Fruit fly (Drosophila melanogaster) whole organism, embryonic: ENCODE results near the gene Kaz-m1.

Source experiments
- Asciz ChIP-seq: fragments of 200-800 bp; sonication (Bioruptor generic); optimal IDR thresholded peaks from 2 replicates; lab custom pipeline; 2017; ENCODE audit warnings: missing biosample characterization, mild to moderate bottlenecking, missing genetic modification characterization, missing genetic modification reagents
- Awh ChIP-seq: fragments of 200-800 bp; sonication (Bioruptor generic); IDR thresholded peaks from 2 replicates; pipeline ENCODE4, ENCODE4 v1.3.6; 2022; ENCODE audit warnings: missing biosample characterization, missing genetic modification characterization
- CG10366 ChIP-seq: fragments of 200-800 bp; sonication (Bioruptor generic); IDR thresholded peaks from 2 replicates; pipeline ENCODE4 v1.3.6; 2022; ENCODE audit warnings: missing biosample characterization, missing genetic modification characterization
- CG10462 ChIP-seq: fragments of 200-800 bp; sonication (Bioruptor generic); optimal IDR thresholded peaks from 2 replicates; lab custom pipeline; 2016; ENCODE audit warnings: missing biosample characterization, missing genetic modification characterization
- CG11247 ChIP-seq: fragments of 200-800 bp; sonication (Bioruptor generic); IDR thresholded peaks from 2 replicates; pipeline ENCODE4 v1.3.6; 2022; ENCODE audit warnings: missing biosample characterization, missing genetic modification characterization
- CG12071 ChIP-seq: fragments of 200-800 bp; sonication (Bioruptor generic); optimal IDR thresholded peaks from 3 replicates; lab custom pipeline; 2018; ENCODE audit warnings: missing biosample characterization, mild to moderate bottlenecking, missing genetic modification characterization
- CG12942 ChIP-seq: fragments of 200-800 bp; sonication (Bioruptor generic); optimal IDR thresholded peaks from 3 replicates; lab custom pipeline; 2016; ENCODE audit warnings: missing biosample characterization, missing genetic modification characterization
- CG15696 ChIP-seq: fragments of 200-800 bp; sonication (Bioruptor generic); optimal IDR thresholded peaks from 2 replicates; lab custom pipeline; 2019; ENCODE audit warnings: missing biosample characterization, mild to moderate bottlenecking, missing genetic modification characterization, moderate library complexity
- CG1647 ChIP-seq: fragments of 200-800 bp; sonication (Bioruptor generic); optimal IDR thresholded peaks from 3 replicates; lab custom pipeline; 2016; ENCODE audit warnings: missing biosample characterization, missing genetic modification characterization
- CG17359 ChIP-seq: fragments of 200-800 bp; sonication (Bioruptor generic); optimal IDR thresholded peaks from 3 replicates; lab custom pipeline; 2018; ENCODE audit warnings: missing biosample characterization, mild to moderate bottlenecking, missing genetic modification characterization, moderate library complexity
- CG17912 ChIP-seq: fragments of 200-800 bp; sonication (Bioruptor generic); optimal IDR thresholded peaks from 2 replicates; lab custom pipeline; 2018; ENCODE audit warnings: missing biosample characterization, mild to moderate bottlenecking, missing genetic modification characterization
- CG18011 ChIP-seq: fragments of 200-800 bp; sonication (Bioruptor generic); optimal IDR thresholded peaks from 2 replicates; lab custom pipeline; 2017; ENCODE audit warnings: missing biosample characterization, missing genetic modification characterization, mild to moderate bottlenecking, moderate library complexity, missing genotype
- CG1832 ChIP-seq: fragments of 200-800 bp; sonication (Bioruptor generic); optimal IDR thresholded peaks from 2 replicates; lab custom pipeline; 2017; ENCODE audit warnings: missing biosample characterization, mild to moderate bottlenecking, missing genetic modification characterization, inconsistent platforms
- CG2202 ChIP-seq: fragments of 200-800 bp; sonication (Bioruptor generic); optimal IDR thresholded peaks from 2 replicates; lab custom pipeline; 2018; ENCODE audit warnings: missing biosample characterization, mild to moderate bottlenecking, missing genetic modification characterization
- CG31441 ChIP-seq: fragments of 200-800 bp; sonication (Bioruptor generic); IDR thresholded peaks from 2 replicates; pipeline ENCODE4 v1.3.6; 2022; ENCODE audit warnings: missing biosample characterization, missing genetic modification characterization
- CG3407 ChIP-seq: fragments of 200-800 bp; sonication (Bioruptor generic); optimal IDR thresholded peaks from 2 replicates; lab custom pipeline; 2018; ENCODE audit warnings: missing biosample characterization, mild to moderate bottlenecking, missing genetic modification characterization
- CG34422 ChIP-seq: fragments of 200-800 bp; sonication (Bioruptor generic); IDR thresholded peaks from 3 replicates; pipeline ENCODE4 v1.3.6; 2022; ENCODE audit warnings: missing biosample characterization, missing genetic modification characterization
- CG4404 ChIP-seq: fragments of 200-800 bp; sonication (Bioruptor generic); IDR thresholded peaks from 2 replicates; pipeline ENCODE4 v1.3.6; 2022; ENCODE audit warnings: missing biosample characterization, missing genetic modification characterization
- CG4854 ChIP-seq: fragments of 200-800 bp; sonication (Bioruptor generic); optimal IDR thresholded peaks from 2 replicates; lab custom pipeline; 2016; ENCODE audit warnings: missing biosample characterization, missing genetic modification characterization, inconsistent platforms
- CG6175 ChIP-seq: fragments of 200-800 bp; sonication (Bioruptor generic); IDR thresholded peaks from 3 replicates; pipeline ENCODE4 v1.3.6; 2022; ENCODE audit warnings: missing biosample characterization, missing genetic modification characterization
- CG6272 ChIP-seq: fragments of 200-800 bp; sonication (Bioruptor generic); IDR thresholded peaks from 2 replicates; pipeline ENCODE4 v1.3.6; 2022; ENCODE audit warnings: missing biosample characterization, missing genetic modification characterization
- CG7556 ChIP-seq: fragments of 200-800 bp; sonication (Bioruptor generic); optimal IDR thresholded peaks from 2 replicates; lab custom pipeline; 2017; ENCODE audit warnings: missing biosample characterization, mild to moderate bottlenecking, missing genetic modification characterization
- CG9727 ChIP-seq: fragments of 200-800 bp; sonication (Bioruptor generic); optimal IDR thresholded peaks from 3 replicates; lab custom pipeline; 2017; ENCODE audit warnings: missing biosample characterization, mild to moderate bottlenecking, missing genetic modification characterization
- Dad ChIP-seq: fragments of 200-800 bp; sonication (Bioruptor generic); optimal IDR thresholded peaks from 3 replicates; lab custom pipeline; 2016; ENCODE audit warnings: missing biosample characterization, missing genetic modification characterization
- Dek ChIP-seq: fragments of 200-800 bp; sonication (Bioruptor generic); optimal IDR thresholded peaks from 3 replicates; lab custom pipeline; 2019; ENCODE audit warnings: missing biosample characterization, mild to moderate bottlenecking, missing genetic modification characterization, moderate library complexity
- Ets65A ChIP-seq: fragments of 200-800 bp; sonication (Bioruptor generic); peaks from one replicate; lab custom pipeline; 2016; ENCODE audit warnings: missing biosample characterization, missing genetic modification characterization
- HHEX ChIP-seq: fragments of 200-800 bp; sonication (Bioruptor generic); optimal IDR thresholded peaks from 3 replicates; lab custom pipeline; 2017; ENCODE audit warnings: missing biosample characterization, mild to moderate bottlenecking, missing genetic modification characterization, missing genetic modification reagents
- HLH4C ChIP-seq: fragments of 200-800 bp; sonication (Bioruptor generic); IDR thresholded peaks from 3 replicates; pipeline ENCODE4 v1.3.6; 2022; ENCODE audit warnings: missing biosample characterization, missing genetic modification characterization; ENCODE audit not compliant: partially characterized antibody
- Hmx ChIP-seq: fragments of 200-800 bp; sonication (Bioruptor generic); optimal IDR thresholded peaks from 2 replicates; lab custom pipeline; 2016; ENCODE audit warnings: missing biosample characterization, missing genetic modification characterization
- Jarid2 ChIP-seq: fragments of 200-800 bp; sonication (Bioruptor generic); optimal IDR thresholded peaks from 3 replicates; lab custom pipeline; 2017; ENCODE audit warnings: mild to moderate bottlenecking, missing biosample characterization, missing genetic modification reagents, missing genetic modification characterization
- Mes4 ChIP-seq: fragments of 200-800 bp; sonication (Bioruptor generic); optimal IDR thresholded peaks from 2 replicates; lab custom pipeline; 2016; ENCODE audit warnings: missing biosample characterization, missing genetic modification characterization
- NC2α ChIP-seq: fragments of 200-800 bp; sonication (Bioruptor generic); optimal IDR thresholded peaks from 2 replicates; lab custom pipeline; 2016; ENCODE audit warnings: missing biosample characterization, missing genetic modification characterization
- Nf-YA ChIP-seq: fragments of 200-800 bp; sonication (Bioruptor generic); IDR thresholded peaks from 2 replicates; pipeline ENCODE4 v1.3.6; 2022; ENCODE audit warnings: missing biosample characterization, missing genetic modification characterization
- Sox100B ChIP-seq: fragments of 200-800 bp; sonication (Bioruptor generic); optimal IDR thresholded peaks from 3 replicates; lab custom pipeline; 2018; ENCODE audit warnings: missing biosample characterization, mild to moderate bottlenecking, missing genetic modification characterization
- Taf1 ChIP-seq: fragments of 200-800 bp; sonication (Bioruptor generic); IDR thresholded peaks from 2 replicates; pipeline ENCODE4 v1.3.6; 2022; ENCODE audit warnings: missing biosample characterization, missing genetic modification characterization
- Usf ChIP-seq: fragments of 200-800 bp; sonication (Bioruptor generic); optimal IDR thresholded peaks from 2 replicates; lab custom pipeline; 2017; ENCODE audit warnings: missing genotype, missing biosample characterization, missing genetic modification characterization
- ac ChIP-seq: fragments of 200-800 bp; sonication (Bioruptor generic); optimal IDR thresholded peaks from 3 replicates; lab custom pipeline; 2017; ENCODE audit warnings: missing biosample characterization, mild to moderate bottlenecking, missing genetic modification characterization
- bowl ChIP-seq: fragments of 200-800 bp; sonication (Bioruptor generic); IDR thresholded peaks from 2 replicates; pipeline ENCODE4 v1.3.6; 2022; ENCODE audit warnings: missing biosample characterization, missing genetic modification characterization
- dimm ChIP-seq: fragments of 200-800 bp; sonication (Bioruptor generic); IDR thresholded peaks from 2 replicates; pipeline ENCODE4 v1.3.6; 2022; ENCODE audit warnings: missing biosample characterization, missing genetic modification characterization
- eve ChIP-seq, 2 experiments: fragments of >200 bp; optimal IDR thresholded peaks; 2 replicates each; lab custom pipeline; 2017; ENCODE audit warnings: missing biosample characterization in 2 of 2, missing genetic modification characterization in 2 of 2
- fd3F ChIP-seq: fragments of 200-800 bp; sonication (Bioruptor generic); optimal IDR thresholded peaks from 2 replicates; lab custom pipeline; 2018; ENCODE audit warnings: missing biosample characterization, mild to moderate bottlenecking, missing genetic modification characterization, moderate library complexity
- maf-S ChIP-seq: fragments of 200-800 bp; sonication (Bioruptor generic); optimal IDR thresholded peaks from 2 replicates; lab custom pipeline; 2016; ENCODE audit warnings: missing biosample characterization, missing genetic modification characterization
- mirr ChIP-seq: fragments of 200-800 bp; sonication (Bioruptor generic); optimal IDR thresholded peaks from 3 replicates; lab custom pipeline; 2018; ENCODE audit warnings: missing biosample characterization, mild to moderate bottlenecking, missing genetic modification characterization
- odd ChIP-seq: fragments of 200-800 bp; sonication (Bioruptor generic); optimal IDR thresholded peaks from 2 replicates; lab custom pipeline; 2017; ENCODE audit warnings: missing biosample characterization, mild to moderate bottlenecking, missing genetic modification characterization
- pan ChIP-seq, 4 experiments: fragments of >200 bp in 3 of 4; fragments of 200-800 bp in 1 of 4; sonication (Bioruptor generic) in 1 of 4; optimal IDR thresholded peaks in 3 of 4; IDR thresholded peaks in 1 of 4; 2 replicates each; pipeline versions ENCODE4 v1.3.6 to Lab custom; 2017 to 2022; ENCODE audit warnings: missing biosample characterization in 2 of 4, missing genetic modification characterization in 2 of 4, mixed read lengths in 1 of 4
- pb ChIP-seq: fragments of 200-800 bp; sonication (Bioruptor generic); optimal IDR thresholded peaks from 3 replicates; lab custom pipeline; 2016; ENCODE audit warnings: missing biosample characterization, missing genetic modification characterization
- peb ChIP-seq: fragments of 200-800 bp; sonication (Bioruptor generic); IDR thresholded peaks from 2 replicates; pipeline ENCODE4 v1.3.6; 2022; ENCODE audit warnings: missing biosample characterization, missing genetic modification characterization
- pnt ChIP-seq: fragments of 200-800 bp; sonication (Bioruptor generic); optimal IDR thresholded peaks from 3 replicates; lab custom pipeline; 2016; ENCODE audit warnings: missing biosample characterization, missing genetic modification characterization
- trem ChIP-seq: fragments of 200-800 bp; optimal IDR thresholded peaks from 3 replicates; lab custom pipeline; 2019; ENCODE audit warnings: missing biosample characterization, mild to moderate bottlenecking, missing genetic modification characterization, moderate library complexity

Kaz-m1 gene

DNA sequence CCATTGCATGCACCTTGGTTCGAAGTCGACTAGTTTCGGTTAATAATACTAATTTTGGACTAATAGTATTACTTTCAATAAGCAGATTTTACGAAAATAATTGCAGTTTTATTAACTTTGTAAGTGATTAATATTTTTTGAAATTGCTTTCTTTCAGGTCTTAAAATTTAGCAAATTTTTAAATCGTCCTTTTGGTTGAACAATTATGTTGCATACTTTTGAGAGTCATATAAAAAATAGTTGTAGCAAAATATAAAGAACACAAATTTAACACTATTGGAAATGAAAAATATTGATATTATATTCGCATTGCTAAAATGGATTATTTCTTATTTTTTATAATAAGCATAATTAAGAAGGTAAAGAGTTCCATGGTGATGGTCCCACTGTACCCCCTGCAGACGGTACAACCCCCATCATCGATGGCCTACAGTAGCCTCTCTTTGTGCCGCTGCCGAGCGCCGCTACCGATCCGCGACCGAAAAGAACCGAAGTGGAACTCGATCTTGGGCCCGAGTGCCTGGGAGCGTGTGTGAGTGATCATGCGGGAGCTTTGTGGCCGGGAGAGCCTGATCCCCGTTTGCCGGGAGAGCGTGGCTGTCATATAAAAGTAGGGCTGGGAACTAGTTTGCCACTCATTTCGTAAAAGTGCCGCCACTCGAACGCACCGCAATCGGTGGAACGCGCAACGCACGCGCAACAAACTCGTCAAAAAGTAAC, 6.8 kb downstream of the Kaz-m1 start (continued):
- peak; percentile 74 for TF ChIP-seq Jarid2 (GFP tag; lab: Kevin White, UChicago)
- TF ChIP-seq CG2202, result peak; percentile 86
- no peak for TF ChIP-seq CG12071 (GFP tag; lab: Kevin White, UChicago)
- peak; percentile 88 for TF ChIP-seq fd3F
- TF ChIP-seq HHEX (GFP tag; lab: Kevin White, UChicago), result peak; percentile 88
- TF ChIP-seq Nf-YA (GFP tag; lab: Robert Waterston, UW), result no peak
- peak; percentile 86 for TF ChIP-seq ac
- TF ChIP-seq bowl, result no peak
- peak; percentile 76 for TF ChIP-seq pnt (GFP tag; lab: Kevin White, UChicago)
- TF ChIP-seq NC2α (GFP tag; lab: Kevin White, UChicago), result peak; percentile 62
- no peak; the same call in 1 of the 2 replicates for TF ChIP-seq CG11247
- TF ChIP-seq CG9727 (GFP tag; lab: Kevin White, UChicago), result peak; percentile 99
- TF ChIP-seq CG31441 (GFP tag; lab: Robert Waterston, UW), result peak; percentile 99
- no peak; the same call in 2 of the 3 replicates for TF ChIP-seq HLH4C (GFP tag; lab: Robert Waterston, UW)
- peak; percentile 25 for TF ChIP-seq pb (GFP tag; lab: Kevin White, UChicago)
- TF ChIP-seq maf-S (GFP tag; lab: Kevin White, UChicago), result peak; percentile 80
- TF ChIP-seq CG18011 (GFP tag; lab: Kevin White, UChicago), result peak; percentile 75
- peak; percentile 93 for TF ChIP-seq CG10462 (GFP tag; lab: Kevin White, UChicago)
- no peak for TF ChIP-seq mirr (GFP tag; lab: Kevin White, UChicago)
- TF ChIP-seq Dad (GFP tag; lab: Kevin White, UChicago), result peak; percentile 38
- 0 out of 2 replicates have a peak, but pooled peaks have one; percentile 46 for TF ChIP-seq CG6272 (GFP tag; lab: Robert Waterston, UW)
- TF ChIP-seq trem (tag; lab: Kevin White, UChicago), result peak; percentile 94
- TF ChIP-seq Ets65A (GFP tag; lab: Kevin White, UChicago), result peak; percentile 66
- no peak for TF ChIP-seq pan (optimal IDR thresholded peaks at IDR 0.05; lab: Kevin White, UChicago)
- peak in 1 of 2 experiments; percentile 86 for TF ChIP-seq pan (GFP tag; optimal IDR thresholded peaks at IDR 0.05 in 1 of 2, IDR thresholded peaks at IDR 0.05 in 1 of 2)
- peak; percentile 12; the same call in 1 of the 2 replicates for TF ChIP-seq Awh (GFP tag; lab: Robert Waterston, UW)
- TF ChIP-seq Mes4 (GFP tag; lab: Kevin White, UChicago), result peak; percentile 88
- peak; percentile 61; the same call in 1 of the 3 replicates for TF ChIP-seq CG6175 (GFP tag; lab: Robert Waterston, UW)
- TF ChIP-seq CG17912 (GFP tag; lab: Kevin White, UChicago), result peak; percentile 57
- TF ChIP-seq CG4404 (GFP tag; lab: Robert Waterston, UW), result peak; percentile 86
- TF ChIP-seq CG7556, result peak; percentile 99
- TF ChIP-seq Asciz (GFP tag; lab: Kevin White, UChicago), result peak; percentile 95
- TF ChIP-seq Taf1 (GFP tag; lab: Robert Waterston, UW), result peak; percentile 66; the same call in 1 of the 2 replicates
- peak; percentile 89 for TF ChIP-seq CG12942
- TF ChIP-seq CG1832 (GFP tag; lab: Kevin White, UChicago), result no peak
- peak; percentile 96 for TF ChIP-seq CG15696 (tag; lab: Kevin White, UChicago)
- TF ChIP-seq Hmx (GFP tag; lab: Kevin White, UChicago), result peak; percentile 87
- TF ChIP-seq peb (GFP tag; lab: Robert Waterston, UW), result peak; percentile 71
- TF ChIP-seq Usf (GFP tag; lab: Kevin White, UChicago), result peak; percentile 96
- peak; percentile 86 for TF ChIP-seq Dek (tag; lab: Kevin White, UChicago)
- no peak for TF ChIP-seq eve (GFP tag; optimal IDR thresholded peaks at IDR 0.05; lab: Kevin White, UChicago)
- peak; percentile 97 for TF ChIP-seq odd (GFP tag; lab: Kevin White, UChicago)
- TF ChIP-seq dimm (GFP tag; lab: Robert Waterston, UW), result peak; percentile 57
- TF ChIP-seq CG34422 (GFP tag; lab: Robert Waterston, UW), result peak; percentile 79; the same call in 2 of the 3 replicates
- TF ChIP-seq CG1647 (GFP tag; lab: Kevin White, UChicago), result peak; percentile 59
- TF ChIP-seq CG17359, result peak; percentile 90
- peak; percentile 57 for TF ChIP-seq CG4854 (GFP tag; lab: Kevin White, UChicago)
- peak; percentile 99 for TF ChIP-seq Sox100B (GFP tag; lab: Kevin White, UChicago)
- peak; percentile 90 for TF ChIP-seq CG3407 (GFP tag; lab: Kevin White, UChicago)
- TF ChIP-seq CG10366 (GFP tag; lab: Robert Waterston, UW), result peak; percentile 70
